Fruit fly (Drosophila melanogaster): ENCODE data around the gene CG34427.

CG34427 gene

DNA sequence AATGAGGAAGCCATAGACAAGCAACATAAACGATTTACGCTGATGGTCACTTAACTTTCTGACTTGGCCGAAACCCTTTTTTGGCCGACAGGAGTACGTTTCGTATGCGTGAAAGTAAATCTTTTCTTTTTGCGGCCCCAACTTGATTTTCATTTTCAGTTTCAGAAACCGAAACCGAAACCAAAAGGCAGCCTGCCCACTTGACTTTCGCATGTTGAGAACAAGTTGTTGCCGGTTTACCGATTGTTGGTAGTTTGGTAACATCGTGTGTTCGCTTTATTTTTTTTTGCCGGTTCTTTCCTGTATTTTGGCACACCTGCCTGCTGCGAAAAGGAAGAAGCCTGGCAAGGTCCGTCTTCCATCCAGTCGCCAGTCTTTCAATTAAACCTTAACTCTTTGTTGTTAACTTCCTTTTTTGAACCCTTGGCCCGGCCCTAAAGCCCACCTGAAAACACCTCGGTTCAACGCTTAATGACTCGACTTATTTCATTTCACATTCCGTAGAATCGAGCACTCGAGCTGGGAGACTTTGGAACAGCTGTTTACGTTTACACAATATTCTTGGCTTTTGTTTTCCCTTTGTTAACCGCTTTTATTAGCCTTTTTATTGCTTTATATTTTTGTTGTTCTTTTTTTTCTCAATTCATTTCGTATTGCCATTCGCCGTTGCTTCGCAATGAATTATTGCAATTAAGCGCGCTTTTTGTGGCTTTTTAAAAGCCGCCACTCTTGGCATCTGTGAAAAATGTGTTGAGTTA lies 29.4 kb upstream of the CG34427 start (continued):
- TF ChIP-seq Sox15 (GFP tag; optimal IDR thresholded peaks at IDR 0.05) (no peak), CG8632 (GFP tag; optimal IDR thresholded peaks at IDR 0.05) (peak; percentile 15), vri (GFP tag; optimal IDR thresholded peaks at IDR 0.05) (peak; percentile 38), CG11902 (GFP tag; optimal IDR thresholded peaks at IDR 0.05) (no peak), CG7368 (GFP tag; optimal IDR thresholded peaks at IDR 0.05) (no peak), ss (GFP tag; optimal IDR thresholded peaks at IDR 0.05) (peak; percentile 52 to 73), CG10669 (GFP tag; optimal IDR thresholded peaks at IDR 0.05) (peak; percentile 11), Eip93F (GFP tag; optimal IDR thresholded peaks at IDR 0.05) (no peak)

DNA sequence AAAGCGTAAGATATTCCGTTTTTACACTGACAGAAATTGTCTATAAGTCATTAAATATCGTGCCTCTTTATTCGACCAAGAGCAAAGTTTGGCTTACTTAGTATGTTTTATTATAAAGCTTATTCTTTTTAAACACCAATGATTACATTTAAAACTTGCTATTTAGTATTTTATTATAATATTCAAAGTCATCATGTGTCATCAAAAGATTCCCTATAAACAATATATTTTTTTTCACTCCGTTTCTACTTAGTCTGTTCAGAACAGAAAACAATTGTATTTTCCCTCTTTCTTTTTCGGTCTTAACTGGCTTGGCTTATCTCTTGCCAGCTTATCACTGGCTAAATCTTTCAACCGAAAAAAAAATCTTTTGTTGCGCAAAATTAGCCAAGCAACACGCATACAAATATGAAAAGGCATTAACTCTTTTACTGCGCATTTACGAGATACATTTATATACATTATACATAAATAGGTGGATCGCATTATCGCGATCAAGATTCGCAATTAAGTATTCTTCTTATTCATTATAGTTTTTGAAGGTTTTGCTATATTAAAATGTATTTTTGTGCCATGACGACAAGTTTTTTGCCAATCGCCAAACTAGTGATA lies 27.1 kb upstream of the CG34427 start:
- TF ChIP-seq fd59A (GFP tag; optimal IDR thresholded peaks at IDR 0.05) (no peak), Sox102F (GFP tag; optimal IDR thresholded peaks at IDR 0.05) (no peak), CG32006 (GFP tag; optimal IDR thresholded peaks at IDR 0.05) (no peak), topi (GFP tag; optimal IDR thresholded peaks at IDR 0.05) (no peak), Hr38 (GFP tag; optimal IDR thresholded peaks at IDR 0.05) (no peak), net (GFP tag; optimal IDR thresholded peaks at IDR 0.05) (no peak), Eip75B (GFP tag; optimal IDR thresholded peaks at IDR 0.05) (no peak), CG6808 (GFP tag; optimal IDR thresholded peaks at IDR 0.05) (no peak), CG3032 (tag; optimal IDR thresholded peaks at IDR 0.05) (no peak), CG15336 (GFP tag; IDR thresholded peaks at IDR 0.05) (no peak), esn (GFP tag; optimal IDR thresholded peaks at IDR 0.05) (peak; percentile 61), achi (GFP tag; optimal IDR thresholded peaks at IDR 0.05) (peak; percentile 27), vri (GFP tag; optimal IDR thresholded peaks at IDR 0.05) (peak; percentile 37), fd85E (GFP tag; optimal IDR thresholded peaks at IDR 0.05) (no peak), CG8632 (GFP tag; optimal IDR thresholded peaks at IDR 0.05) (peak; percentile 8), Ets96B (tag; optimal IDR thresholded peaks at IDR 0.05) (no peak), dac (GFP tag; optimal IDR thresholded peaks at IDR 0.05) (no peak), Blimp-1 (GFP tag; optimal IDR thresholded peaks at IDR 0.05) (no peak), Hr4 (GFP tag; optimal IDR thresholded peaks at IDR 0.05) (no peak), CG1621 (tag; optimal IDR thresholded peaks at IDR 0.05) (no peak), Eip93F (GFP tag; optimal IDR thresholded peaks at IDR 0.05) (peak; percentile 14), CG34406 (GFP tag; optimal IDR thresholded peaks at IDR 0.05) (peak; percentile 19), lz (GFP tag; optimal IDR thresholded peaks at IDR 0.05) (no peak), CG6276 (GFP tag; optimal IDR thresholded peaks at IDR 0.05) (no peak), CG31627 (GFP tag; optimal IDR thresholded peaks at IDR 0.05) (peak; percentile 0), CG9139 (GFP tag; optimal IDR thresholded peaks at IDR 0.05) (no peak), OdsH (GFP tag; optimal IDR thresholded peaks at IDR 0.05) (peak; percentile 7), Sox14 (GFP tag; optimal IDR thresholded peaks at IDR 0.05) (peak; percentile 20), CG8319 (GFP tag; optimal IDR thresholded peaks at IDR 0.05) (no peak), pdm3 (GFP tag; optimal IDR thresholded peaks at IDR 0.05) (no peak), svp (GFP tag) (peak; percentile 75), Hr39 (GFP tag; optimal IDR thresholded peaks at IDR 0.05) (peak; percentile 17), Smox (GFP tag; optimal IDR thresholded peaks at IDR 0.05) (peak; percentile 44), Met (GFP tag; optimal IDR thresholded peaks at IDR 0.05) (peak; percentile 45), CG11294 (GFP tag; IDR thresholded peaks at IDR 0.05) (no peak), Eip78C (GFP tag) (peak; percentile 60), CG11902 (GFP tag; optimal IDR thresholded peaks at IDR 0.05) (no peak), Sox15 (GFP tag; optimal IDR thresholded peaks at IDR 0.05) (no peak), CG11762 (GFP tag; optimal IDR thresholded peaks at IDR 0.05; ENCODE audit: insufficient read depth) (no peak), cyc (GFP tag; optimal IDR thresholded peaks at IDR 0.05) (no peak), CG4318 (GFP tag; optimal IDR thresholded peaks at IDR 0.05) (no peak), spab (GFP tag; optimal IDR thresholded peaks at IDR 0.05) (no peak)
